Worm (Caenorhabditis elegans) whole organism, L4/young adult: Measurements from ENCODE around the gene tbcb-1.

Experiments used
- dao-5 ChIP-seq: sonication (generic microtip); optimal IDR thresholded peaks from 2 replicates; lab custom pipeline; 2016; ENCODE audit warnings: missing genotype, missing genetic modification characterization, moderate library complexity, missing compliant biosample characterization
- him-1 ChIP-seq: sonication (generic microtip); optimal IDR thresholded peaks from 2 replicates; lab custom pipeline; 2016; ENCODE audit warnings: missing genotype, missing genetic modification reagents, missing genetic modification characterization, missing compliant biosample characterization

DNA sequence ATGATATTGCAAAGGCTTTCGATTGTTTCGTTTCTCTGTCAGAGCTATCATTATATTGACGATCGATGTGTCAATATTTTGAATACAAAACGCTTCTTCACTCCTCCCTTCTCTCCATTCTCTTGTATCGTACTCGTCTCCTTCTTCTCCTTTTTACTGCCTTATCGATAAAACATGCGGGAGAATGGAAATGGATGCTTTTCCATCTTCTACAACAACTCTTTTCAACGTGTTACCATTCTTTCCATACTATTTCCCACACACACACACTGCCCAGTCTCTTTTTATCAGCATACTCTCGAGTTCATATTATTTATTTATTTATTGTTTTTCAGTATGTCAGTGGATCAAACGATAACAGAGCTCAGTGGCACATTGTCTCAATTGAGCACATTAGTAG lies 13.3 kb upstream of the tbcb-1 start, which contains the start of gene C50B8.6:
- TF ChIP-seq dao-5 (tag; lab: Kevin White, UChicago) (no peak), him-1 (no peak)
